Worm (Caenorhabditis elegans) whole organism, young adult: ENCODE measurements around the gene K08H2.3.

ENCODE experiments used
- B0019.2 ChIP-seq: fragments of 200-800 bp; sonication (Bioruptor generic); conservative IDR thresholded peaks from 2 replicates; pipeline ENCODE4 v1.3.6; 2022; ENCODE audit warnings: missing genetic modification reagents, missing genetic modification characterization, missing compliant biosample characterization
- F22D6.2 ChIP-seq: sonication (generic microtip); optimal IDR thresholded peaks from 2 replicates; lab custom pipeline; 2016; ENCODE audit warnings: mild to moderate bottlenecking, missing genetic modification characterization, missing compliant biosample characterization
- T07F8.4 ChIP-seq: sonication (generic microtip); optimal IDR thresholded peaks from 2 replicates; lab custom pipeline; 2016; ENCODE audit warnings: mild to moderate bottlenecking, missing genetic modification characterization, moderate library complexity, missing compliant biosample characterization
- akir-1 ChIP-seq: fragments of 200-800 bp; sonication (Bioruptor generic); optimal IDR thresholded peaks from 2 replicates; lab custom pipeline; 2018; ENCODE audit warnings: mild to moderate bottlenecking, missing genetic modification characterization, moderate library complexity, missing compliant biosample characterization
- aptf-2 ChIP-seq: fragments of 200-800 bp; sonication (Bioruptor generic); conservative IDR thresholded peaks from 2 replicates; pipeline ENCODE4 v1.3.6; 2022; ENCODE audit warnings: missing genetic modification reagents, missing genetic modification characterization, missing compliant biosample characterization
- aptf-3 ChIP-seq: fragments of 200-800 bp; sonication (Bioruptor generic); IDR thresholded peaks from 2 replicates; pipeline ENCODE4 v1.3.6; 2022; ENCODE audit warnings: missing genetic modification characterization, missing compliant biosample characterization
- athp-1 ChIP-seq: sonication (generic microtip); optimal IDR thresholded peaks from 2 replicates; lab custom pipeline; 2017; ENCODE audit warnings: mild to moderate bottlenecking, missing genetic modification characterization, missing compliant biosample characterization
- attf-3 ChIP-seq: fragments of 200-800 bp; sonication (Bioruptor generic); conservative IDR thresholded peaks from 2 replicates; pipeline ENCODE4 v1.3.6; 2022; ENCODE audit warnings: missing genetic modification reagents, missing genetic modification characterization, missing compliant biosample characterization
- cebp-2 ChIP-seq: fragments of 200-800 bp; sonication (Bioruptor generic); IDR thresholded peaks from 2 replicates; pipeline ENCODE4 v1.3.6; 2022; ENCODE audit warnings: missing genetic modification characterization, missing compliant biosample characterization
- ceh-27 ChIP-seq: fragments of 200-800 bp; sonication (Bioruptor generic); optimal IDR thresholded peaks from 2 replicates; lab custom pipeline; 2018; ENCODE audit warnings: mild to moderate bottlenecking, missing genetic modification characterization, moderate library complexity, missing compliant biosample characterization
- ceh-91 ChIP-seq: fragments of 200-800 bp; sonication (Bioruptor generic); IDR thresholded peaks from 2 replicates; pipeline ENCODE4 v1.3.6; 2022; ENCODE audit warnings: missing genetic modification reagents, missing genetic modification characterization, missing compliant biosample characterization
- chd-7 ChIP-seq: sonication (generic microtip); optimal IDR thresholded peaks from 2 replicates; lab custom pipeline; 2016; ENCODE audit warnings: mild to moderate bottlenecking, missing genetic modification characterization, moderate library complexity, missing compliant biosample characterization
- die-1 ChIP-seq: sonication (generic microtip); optimal IDR thresholded peaks from 2 replicates; lab custom pipeline; 2016; ENCODE audit warnings: missing genotype, mild to moderate bottlenecking, missing genetic modification characterization, missing compliant biosample characterization
- dpl-1 ChIP-seq: fragments of 150-350 bp; optimal IDR thresholded peaks from 2 replicates; lab custom pipeline; 2014; ENCODE audit warnings: missing biosample characterization, missing genetic modification reagents, missing genetic modification characterization
- egl-18 ChIP-seq: fragments of 200-800 bp; sonication (Bioruptor generic); IDR thresholded peaks from 2 replicates; pipeline ENCODE4 v1.3.6; 2022; ENCODE audit warnings: missing genetic modification reagents, missing genetic modification characterization, missing compliant biosample characterization
- ets-4 ChIP-seq: fragments of 200-800 bp; sonication (Bioruptor generic); optimal IDR thresholded peaks from 2 replicates; lab custom pipeline; 2018; ENCODE audit warnings: mild to moderate bottlenecking, missing genetic modification characterization, missing compliant biosample characterization
- him-1 ChIP-seq: sonication (generic microtip); optimal IDR thresholded peaks from 2 replicates; lab custom pipeline; 2016; ENCODE audit warnings: missing genotype, missing genetic modification reagents, missing genetic modification characterization, missing compliant biosample characterization
- hlh-12 ChIP-seq: sonication (generic microtip); optimal IDR thresholded peaks from 2 replicates; lab custom pipeline; 2016; ENCODE audit warnings: missing genetic modification characterization, missing compliant biosample characterization
- hrde-1 ChIP-seq: sonication (generic microtip); optimal IDR thresholded peaks from 2 replicates; lab custom pipeline; 2016; ENCODE audit warnings: missing genetic modification characterization, mild to moderate bottlenecking, missing compliant biosample characterization, moderate library complexity, missing genotype, missing genetic modification reagents, borderline replicate concordance
- hsf-1 ChIP-seq: fragments of 200-800 bp; sonication (Bioruptor generic); IDR thresholded peaks from 2 replicates; pipeline ENCODE4 v1.3.6; 2022; ENCODE audit warnings: missing genetic modification reagents, missing genetic modification characterization, missing compliant biosample characterization
- let-607 ChIP-seq, 2 experiments: fragments of 200-800 bp in 1 of 2; sonication (Bioruptor generic) in 1 of 2; sonication (generic microtip) in 1 of 2; optimal IDR thresholded peaks; 2 replicates each; lab custom pipeline; 2016 to 2018; ENCODE audit warnings: mild to moderate bottlenecking in 2 of 2, missing compliant biosample characterization in 2 of 2, missing genetic modification characterization in 2 of 2, moderate library complexity in 2 of 2, missing genotype in 1 of 2
- lin-35 ChIP-seq, 3 experiments: fragments of 150-350 bp in 2 of 3; sonication (generic microtip) in 1 of 3; optimal IDR thresholded peaks; 2 replicates each; lab custom pipeline; 2014 to 2018; ENCODE audit warnings: missing biosample characterization in 3 of 3, missing genetic modification characterization in 3 of 3, missing genetic modification reagents in 3 of 3
- lin-54 ChIP-seq: fragments of 200-800 bp; sonication (Bioruptor generic); optimal IDR thresholded peaks from 2 replicates; lab custom pipeline; 2018; ENCODE audit warnings: mild to moderate bottlenecking, missing genetic modification characterization, missing compliant biosample characterization
- lir-1 ChIP-seq: fragments of 200-800 bp; sonication (Bioruptor generic); conservative IDR thresholded peaks from 2 replicates; pipeline ENCODE4 v1.3.6; 2022; ENCODE audit warnings: missing genetic modification reagents, missing genetic modification characterization, missing compliant biosample characterization
- mcd-1 ChIP-seq: fragments of 200-800 bp; sonication (Bioruptor generic); IDR thresholded peaks from 2 replicates; pipeline ENCODE4 v1.3.6; 2022; ENCODE audit warnings: missing genetic modification reagents, missing genetic modification characterization, missing compliant biosample characterization
- nfya-1 ChIP-seq: sonication (generic microtip); optimal IDR thresholded peaks from 2 replicates; lab custom pipeline; 2017; ENCODE audit warnings: antibody characterized with exemption, missing compliant biosample characterization, missing genetic modification characterization, borderline replicate concordance; ENCODE audit not compliant: insufficient read depth
- nfya-2 ChIP-seq: fragments of 200-800 bp; sonication (Bioruptor generic); IDR thresholded peaks from 2 replicates; pipeline ENCODE4 v1.3.6; 2022; ENCODE audit warnings: missing genetic modification reagents, missing genetic modification characterization, missing compliant biosample characterization
- nfyb-1 ChIP-seq: fragments of 200-800 bp; sonication (Bioruptor generic); IDR thresholded peaks from 2 replicates; pipeline ENCODE4 v1.3.6; 2022; ENCODE audit warnings: missing genetic modification reagents, missing genetic modification characterization, missing compliant biosample characterization
- nhr-120 ChIP-seq: fragments of 200-800 bp; sonication (Bioruptor generic); IDR thresholded peaks from 2 replicates; pipeline ENCODE4 v1.3.6; 2022; ENCODE audit warnings: missing genetic modification characterization, missing compliant biosample characterization
- pha-4 ChIP-seq: fragments of 150-350 bp; sonication (generic microtip); optimal IDR thresholded peaks from 2 replicates; lab custom pipeline; 2014; ENCODE audit warnings: missing biosample characterization, missing genetic modification reagents, missing genetic modification characterization
- repo-1 ChIP-seq: sonication (generic microtip); optimal IDR thresholded peaks from 2 replicates; lab custom pipeline; 2017; ENCODE audit warnings: mild to moderate bottlenecking, missing genetic modification characterization, missing compliant biosample characterization
- rpc-1 ChIP-seq, 2 experiments: fragments of 150-350 bp in 1 of 2; sonication (generic microtip) in 1 of 2; optimal IDR thresholded peaks; 2 replicates each; lab custom pipeline; 2014 to 2018; ENCODE audit warnings: missing biosample characterization in 1 of 2, missing genetic modification characterization in 1 of 2, missing genetic modification reagents in 1 of 2, missing genotype in 1 of 2
- sdz-38 ChIP-seq: sonication (generic microtip); optimal IDR thresholded peaks from 2 replicates; lab custom pipeline; 2016; ENCODE audit warnings: missing genotype, missing genetic modification characterization, missing compliant biosample characterization
- sea-2 ChIP-seq: fragments of 200-800 bp; sonication (Bioruptor generic); IDR thresholded peaks from 2 replicates; pipeline ENCODE4 v1.3.6; 2022; ENCODE audit warnings: missing genetic modification characterization, missing compliant biosample characterization
- snpc-4 ChIP-seq, 5 experiments: fragments of 150-350 bp in 1 of 5; sonication (generic microtip) in 4 of 5; optimal IDR thresholded peaks; 2 replicates each; lab custom pipeline; 2014 to 2018; ENCODE audit warnings: missing genetic modification characterization in 5 of 5, missing biosample characterization in 3 of 5, antibody characterized with exemption in 2 of 5, mild to moderate bottlenecking in 2 of 5, missing compliant biosample characterization in 2 of 5, missing genotype in 2 of 5, moderate library complexity in 2 of 5, missing genetic modification reagents in 1 of 5
- somi-1 ChIP-seq: fragments of 200-800 bp; sonication (Bioruptor generic); optimal IDR thresholded peaks from 2 replicates; lab custom pipeline; 2018; ENCODE audit warnings: mild to moderate bottlenecking, missing genetic modification characterization, missing compliant biosample characterization
- unc-130 ChIP-seq: sonication (generic microtip); optimal IDR thresholded peaks from 2 replicates; lab custom pipeline; 2016; ENCODE audit warnings: missing genetic modification reagents, missing genetic modification characterization, missing compliant biosample characterization

Gene K08H2.3

ce11 chrX:13238197-13238596, 995 bp downstream of the K08H2.3 start, which contains the start of gene K08H2.4:
Gene K08H2.4, plus strand, starts transcription at chrX:13238497.
- no peak for TF ChIP-seq lin-54 (GFP tag; lab: Kevin White, UChicago)
- no peak for TF ChIP-seq hsf-1
- TF ChIP-seq akir-1 = no peak
- no peak for TF ChIP-seq hlh-12 (tag; lab: Kevin White, UChicago)
- no peak for TF ChIP-seq chd-7
- no peak for TF ChIP-seq B0019.2 (GFP tag; lab: Robert Waterston, UW)
- TF ChIP-seq lir-1 (GFP tag; lab: Robert Waterston, UW) = no peak
- TF ChIP-seq nhr-120 (GFP tag; lab: Robert Waterston, UW) = no peak
- no peak for TF ChIP-seq attf-3 (GFP tag; lab: Robert Waterston, UW)
- TF ChIP-seq somi-1 = no peak
- TF ChIP-seq aptf-3 (GFP tag; lab: Robert Waterston, UW) = no peak
- no peak for TF ChIP-seq cebp-2 (GFP tag; lab: Robert Waterston, UW)
- no peak for TF ChIP-seq pha-4 (tag; lab: Kevin White, UChicago)
- TF ChIP-seq him-1 (tag; lab: Kevin White, UChicago) = no peak

- no peak for TF ChIP-seq F22D6.2 (tag; lab: Kevin White, UChicago)
- no peak for TF ChIP-seq unc-130
- no peak for TF ChIP-seq ceh-91
- no peak for TF ChIP-seq let-607 (tag; optimal IDR thresholded peaks at IDR 0.05; lab: Kevin White, UChicago)
- TF ChIP-seq snpc-4 (GFP tag; optimal IDR thresholded peaks at IDR 0.05; lab: Kevin White, UChicago) = no peak
- no peak for TF ChIP-seq snpc-4 (tag; optimal IDR thresholded peaks at IDR 0.05; lab: Kevin White, UChicago)
- TF ChIP-seq ceh-27 (GFP tag; lab: Kevin White, UChicago) = no peak
- no peak for TF ChIP-seq nfya-1
- TF ChIP-seq ets-4 (GFP tag; lab: Kevin White, UChicago) = no peak
Observed at ce11 chrX:13242231-13242630, 5.0 kb downstream of the K08H2.3 start, which contains the start of gene K08H2.5. Gene K08H2.5, minus strand, starts transcription at chrX:13242331.

ce11 chrX:13245090-13245489, 7.9 kb downstream of the K08H2.3 start, which contains the start of gene hpl-1:
Gene hpl-1, plus strand, starts transcription at chrX:13245390.
- TF ChIP-seq die-1 = no peak
- no peak for TF ChIP-seq T07F8.4 (tag; lab: Kevin White, UChicago)
- no peak for TF ChIP-seq nfyb-1 (GFP tag; lab: Robert Waterston, UW)
- TF ChIP-seq sea-2 (GFP tag; lab: Robert Waterston, UW) = no peak
- TF ChIP-seq rpc-1 (optimal IDR thresholded peaks at IDR 0.05; lab: Kevin White, UChicago) = no peak
- TF ChIP-seq rpc-1 (tag; optimal IDR thresholded peaks at IDR 0.05; lab: Kevin White, UChicago) = no peak
- no peak for TF ChIP-seq dpl-1
- no peak for TF ChIP-seq hrde-1 (tag; lab: Kevin White, UChicago)
- TF ChIP-seq mcd-1 (GFP tag; lab: Robert Waterston, UW) = no peak
- TF ChIP-seq nfya-2 (GFP tag; lab: Robert Waterston, UW) = no peak
- no peak for TF ChIP-seq nfya-1
- no peak for TF ChIP-seq aptf-2
- no peak for TF ChIP-seq egl-18 (GFP tag; lab: Robert Waterston, UW)
- TF ChIP-seq repo-1 (tag; lab: Kevin White, UChicago) = no peak
- no peak for TF ChIP-seq athp-1 (tag; lab: Kevin White, UChicago)
- TF ChIP-seq sdz-38 (tag; lab: Kevin White, UChicago) = no peak
- TF ChIP-seq lin-54 (GFP tag; lab: Kevin White, UChicago) = no peak
- TF ChIP-seq lin-35 (GFP tag; optimal IDR thresholded peaks at IDR 0.05; lab: Kevin White, UChicago) = no peak
